Worm (Caenorhabditis elegans) whole organism, young adult: ENCODE measurements around the gene F38A1.6.

Source experiments
- Y53G8AR.9 ChIP-seq: fragments of 200-800 bp; sonication (Bioruptor generic); conservative IDR thresholded peaks from 2 replicates; pipeline ENCODE4 v1.3.6; 2022; ENCODE audit warnings: missing genetic modification reagents, missing genetic modification characterization, missing compliant biosample characterization
- aptf-2 ChIP-seq: fragments of 200-800 bp; sonication (Bioruptor generic); conservative IDR thresholded peaks from 2 replicates; pipeline ENCODE4 v1.3.6; 2022; ENCODE audit warnings: missing genetic modification reagents, missing genetic modification characterization, missing compliant biosample characterization
- hlh-12 ChIP-seq: sonication (generic microtip); optimal IDR thresholded peaks from 2 replicates; lab custom pipeline; 2016; ENCODE audit warnings: missing genetic modification characterization, missing compliant biosample characterization
- lin-35 ChIP-seq, 3 experiments: fragments of 150-350 bp in 2 of 3; sonication (generic microtip) in 1 of 3; optimal IDR thresholded peaks; 2 replicates each; lab custom pipeline; 2014 to 2018; ENCODE audit warnings: missing biosample characterization in 3 of 3, missing genetic modification characterization in 3 of 3, missing genetic modification reagents in 3 of 3
- madf-3 ChIP-seq: fragments of 200-800 bp; sonication (Bioruptor generic); IDR thresholded peaks from 2 replicates; pipeline ENCODE4 v1.3.6; 2022; ENCODE audit warnings: missing genetic modification reagents, missing genetic modification characterization, missing compliant biosample characterization
- nhr-90 ChIP-seq: sonication (generic microtip); optimal IDR thresholded peaks from 2 replicates; lab custom pipeline; 2016; ENCODE audit warnings: missing genotype, mild to moderate bottlenecking, missing genetic modification characterization, missing compliant biosample characterization
- snpc-3.4 ChIP-seq: sonication (generic microtip); optimal IDR thresholded peaks from 2 replicates; lab custom pipeline; 2017; ENCODE audit warnings: missing genetic modification characterization, mild to moderate bottlenecking, missing compliant biosample characterization, antibody characterized with exemption, moderate library complexity, missing genotype, missing genetic modification reagents
- snpc-4 ChIP-seq, 5 experiments: fragments of 150-350 bp in 1 of 5; sonication (generic microtip) in 4 of 5; optimal IDR thresholded peaks; 2 replicates each; lab custom pipeline; 2014 to 2018; ENCODE audit warnings: missing genetic modification characterization in 5 of 5, missing biosample characterization in 3 of 5, antibody characterized with exemption in 2 of 5, mild to moderate bottlenecking in 2 of 5, missing compliant biosample characterization in 2 of 5, missing genotype in 2 of 5, moderate library complexity in 2 of 5, missing genetic modification reagents in 1 of 5

- no peak for TF ChIP-seq nhr-90
- TF ChIP-seq hlh-12, result no peak
- TF ChIP-seq lin-35 (GFP tag; optimal IDR thresholded peaks at IDR 0.05; lab: Kevin White, UChicago), result no peak
- no peak for TF ChIP-seq snpc-3.4 (tag; lab: Kevin White, UChicago)
- no peak for TF ChIP-seq snpc-4 (GFP tag; optimal IDR thresholded peaks at IDR 0.05; lab: Kevin White, UChicago)
- TF ChIP-seq snpc-4 (tag; optimal IDR thresholded peaks at IDR 0.05; lab: Kevin White, UChicago), result no peak
- TF ChIP-seq aptf-2, result no peak
- no peak for TF ChIP-seq Y53G8AR.9 (GFP tag; lab: Robert Waterston, UW)
- TF ChIP-seq madf-3 (GFP tag; lab: Robert Waterston, UW), result no peak
Observed at ce11 chrIV:1251242-1251911, at the start of gene F38A1.6, which contains the start of gene clec-166.
